Worm (Caenorhabditis elegans) whole organism, young adult: ENCODE measurements around the gene str-103.
A peak's percentile ranks its signal among the peaks of the same experiment; 100 is the strongest.

Experiments
- B0336.3 ChIP-seq: fragments of 200-800 bp; sonication (Bioruptor generic); IDR thresholded peaks from 2 replicates; pipeline ENCODE4 v1.3.6; 2022; ENCODE audit warnings: missing genetic modification characterization, missing compliant biosample characterization
- D2030.7 ChIP-seq: fragments of 200-800 bp; sonication (Bioruptor generic); IDR thresholded peaks from 2 replicates; pipeline ENCODE4 v1.3.6; 2022; ENCODE audit warnings: missing genetic modification reagents, missing genetic modification characterization, missing compliant biosample characterization
- F49E8.2 ChIP-seq: sonication (generic microtip); optimal IDR thresholded peaks from 3 replicates; lab custom pipeline; 2017; ENCODE audit warnings: missing genetic modification characterization, mild to moderate bottlenecking, missing compliant biosample characterization, antibody characterized with exemption, moderate library complexity; ENCODE audit not compliant: insufficient read depth
- F55B11.4 ChIP-seq: sonication (generic microtip); optimal IDR thresholded peaks from 2 replicates; lab custom pipeline; 2016; ENCODE audit warnings: missing compliant biosample characterization, missing genetic modification characterization, borderline replicate concordance; ENCODE audit not compliant: insufficient read depth
- K11D2.4 ChIP-seq: fragments of 200-800 bp; sonication (Bioruptor generic); IDR thresholded peaks from 2 replicates; pipeline ENCODE4 v1.3.6; 2022; ENCODE audit warnings: missing genetic modification reagents, missing genetic modification characterization, missing compliant biosample characterization
- K12H6.12 ChIP-seq: fragments of 200-800 bp; sonication (Bioruptor generic); optimal IDR thresholded peaks from 2 replicates; lab custom pipeline; 2018; ENCODE audit warnings: mild to moderate bottlenecking, missing genetic modification characterization, missing compliant biosample characterization
- T07F8.4 ChIP-seq: sonication (generic microtip); optimal IDR thresholded peaks from 2 replicates; lab custom pipeline; 2016; ENCODE audit warnings: mild to moderate bottlenecking, missing genetic modification characterization, moderate library complexity, missing compliant biosample characterization
- Y56A3A.18 ChIP-seq: fragments of 200-800 bp; sonication (Bioruptor generic); IDR thresholded peaks from 2 replicates; pipeline ENCODE4 v1.3.6; 2022; ENCODE audit warnings: missing genetic modification reagents, missing genetic modification characterization, missing compliant biosample characterization
- Y95B8A.8 ChIP-seq: fragments of 200-800 bp; sonication (Bioruptor generic); IDR thresholded peaks from 2 replicates; pipeline ENCODE4 v1.3.6; 2022; ENCODE audit warnings: missing genetic modification reagents, missing genetic modification characterization, missing compliant biosample characterization
- ama-1 ChIP-seq, 3 experiments: fragments of 150-350 bp in 1 of 3; sonication (generic microtip) in 2 of 3; optimal IDR thresholded peaks; 2 replicates each; lab custom pipeline; 2014 to 2018; ENCODE audit warnings: missing biosample characterization in 2 of 3, missing genetic modification characterization in 2 of 3, missing genetic modification reagents in 2 of 3
- attf-3 ChIP-seq: fragments of 200-800 bp; sonication (Bioruptor generic); conservative IDR thresholded peaks from 2 replicates; pipeline ENCODE4 v1.3.6; 2022; ENCODE audit warnings: missing genetic modification reagents, missing genetic modification characterization, missing compliant biosample characterization
- attf-5 ChIP-seq: fragments of 200-800 bp; sonication (Bioruptor generic); optimal IDR thresholded peaks from 2 replicates; lab custom pipeline; 2018; ENCODE audit warnings: mild to moderate bottlenecking, missing genetic modification characterization, missing compliant biosample characterization
- cebp-1 ChIP-seq, 2 experiments: fragments of 200-800 bp in 1 of 2; sonication (Bioruptor generic) in 1 of 2; sonication (generic microtip) in 1 of 2; IDR thresholded peaks in 1 of 2; optimal IDR thresholded peaks in 1 of 2; 2 replicates each; pipeline versions ENCODE4 v1.3.6 to Lab custom; 2017 to 2022; ENCODE audit warnings: missing compliant biosample characterization in 2 of 2, missing genetic modification characterization in 2 of 2, mild to moderate bottlenecking in 1 of 2, missing genetic modification reagents in 1 of 2, moderate library complexity in 1 of 2
- ceh-40 ChIP-seq: fragments of 200-800 bp; sonication (Bioruptor generic); IDR thresholded peaks from 2 replicates; pipeline ENCODE4 v1.3.6; 2022; ENCODE audit warnings: missing genetic modification characterization, missing compliant biosample characterization
- ceh-58 ChIP-seq: fragments of 200-800 bp; sonication (Bioruptor generic); IDR thresholded peaks from 2 replicates; pipeline ENCODE4 v1.3.6; 2022; ENCODE audit warnings: missing genetic modification characterization, missing compliant biosample characterization
- die-1 ChIP-seq: sonication (generic microtip); optimal IDR thresholded peaks from 2 replicates; lab custom pipeline; 2016; ENCODE audit warnings: missing genotype, mild to moderate bottlenecking, missing genetic modification characterization, missing compliant biosample characterization
- dox-1 ChIP-seq: fragments of 200-800 bp; sonication (Bioruptor generic); IDR thresholded peaks from 2 replicates; pipeline ENCODE4 v1.3.6; 2022; ENCODE audit warnings: missing genetic modification reagents, missing genetic modification characterization, missing compliant biosample characterization
- ekl-4 ChIP-seq: fragments of 200-800 bp; sonication (Bioruptor generic); IDR thresholded peaks from 2 replicates; pipeline ENCODE4 v1.3.6; 2022; ENCODE audit warnings: missing genetic modification reagents, missing genetic modification characterization, missing compliant biosample characterization
- hsf-1 ChIP-seq: fragments of 200-800 bp; sonication (Bioruptor generic); IDR thresholded peaks from 2 replicates; pipeline ENCODE4 v1.3.6; 2022; ENCODE audit warnings: missing genetic modification reagents, missing genetic modification characterization, missing compliant biosample characterization
- lin-26 ChIP-seq: fragments of 200-800 bp; sonication (Bioruptor generic); IDR thresholded peaks from 2 replicates; pipeline ENCODE4 v1.3.6; 2022; ENCODE audit warnings: missing genetic modification reagents, missing genetic modification characterization, missing compliant biosample characterization
- lin-54 ChIP-seq: fragments of 200-800 bp; sonication (Bioruptor generic); optimal IDR thresholded peaks from 2 replicates; lab custom pipeline; 2018; ENCODE audit warnings: mild to moderate bottlenecking, missing genetic modification characterization, missing compliant biosample characterization
- madf-10 ChIP-seq: sonication (generic microtip); optimal IDR thresholded peaks from 2 replicates; lab custom pipeline; 2016; ENCODE audit warnings: mild to moderate bottlenecking, missing genetic modification characterization, missing compliant biosample characterization
- mxl-1 ChIP-seq: sonication (generic microtip); optimal IDR thresholded peaks from 2 replicates; lab custom pipeline; 2016; ENCODE audit warnings: missing genetic modification characterization, missing compliant biosample characterization
- nfya-1 ChIP-seq: sonication (generic microtip); optimal IDR thresholded peaks from 2 replicates; lab custom pipeline; 2017; ENCODE audit warnings: antibody characterized with exemption, missing compliant biosample characterization, missing genetic modification characterization, borderline replicate concordance; ENCODE audit not compliant: insufficient read depth
- nhr-27 ChIP-seq: fragments of 200-800 bp; sonication (Bioruptor generic); optimal IDR thresholded peaks from 2 replicates; lab custom pipeline; 2018; ENCODE audit warnings: mild to moderate bottlenecking, missing genetic modification characterization, moderate library complexity, missing compliant biosample characterization
- pbrm-1 ChIP-seq: fragments of 200-800 bp; sonication (Bioruptor generic); IDR thresholded peaks from 2 replicates; pipeline ENCODE4 v1.3.6; 2022; ENCODE audit warnings: missing genetic modification reagents, missing genetic modification characterization, missing compliant biosample characterization
- rcor-1 ChIP-seq: fragments of 200-800 bp; sonication (Bioruptor generic); IDR thresholded peaks from 2 replicates; pipeline ENCODE4 v1.3.6; 2022; ENCODE audit warnings: missing genetic modification reagents, missing genetic modification characterization, missing compliant biosample characterization
- rec-8 ChIP-seq, 2 experiments: sonication (generic microtip); optimal IDR thresholded peaks; 2 replicates each; lab custom pipeline; 2016; ENCODE audit warnings: mild to moderate bottlenecking in 2 of 2, missing genetic modification characterization in 2 of 2, missing genetic modification reagents in 2 of 2, missing genotype in 2 of 2, missing biosample characterization in 1 of 2, missing compliant biosample characterization in 1 of 2, moderate library complexity in 1 of 2
- rpc-1 ChIP-seq, 2 experiments: fragments of 150-350 bp in 1 of 2; sonication (generic microtip) in 1 of 2; optimal IDR thresholded peaks; 2 replicates each; lab custom pipeline; 2014 to 2018; ENCODE audit warnings: missing biosample characterization in 1 of 2, missing genetic modification characterization in 1 of 2, missing genetic modification reagents in 1 of 2, missing genotype in 1 of 2
- sea-2 ChIP-seq: fragments of 200-800 bp; sonication (Bioruptor generic); IDR thresholded peaks from 2 replicates; pipeline ENCODE4 v1.3.6; 2022; ENCODE audit warnings: missing genetic modification characterization, missing compliant biosample characterization
- snpc-1.3 ChIP-seq: sonication (generic microtip); optimal IDR thresholded peaks from 2 replicates; lab custom pipeline; 2017; ENCODE audit warnings: missing genetic modification characterization, mild to moderate bottlenecking, missing compliant biosample characterization, antibody characterized with exemption, moderate library complexity, missing genotype, missing genetic modification reagents; ENCODE audit not compliant: insufficient read depth
- sptf-2 ChIP-seq: fragments of 200-800 bp; sonication (Bioruptor generic); optimal IDR thresholded peaks from 2 replicates; lab custom pipeline; 2018; ENCODE audit warnings: mild to moderate bottlenecking, missing genetic modification characterization, missing compliant biosample characterization
- tbp1 ChIP-seq: fragments of 200-800 bp; sonication (Bioruptor generic); optimal IDR thresholded peaks from 2 replicates; lab custom pipeline; 2018; ENCODE audit warnings: mild to moderate bottlenecking, missing genetic modification characterization, missing compliant biosample characterization
- unc-130 ChIP-seq: sonication (generic microtip); optimal IDR thresholded peaks from 2 replicates; lab custom pipeline; 2016; ENCODE audit warnings: missing genetic modification reagents, missing genetic modification characterization, missing compliant biosample characterization
- unc-62 ChIP-seq: fragments of 150-350 bp; optimal IDR thresholded peaks from 2 replicates; lab custom pipeline; 2014; ENCODE audit warnings: missing biosample characterization, missing genetic modification reagents, missing genetic modification characterization
- zfh-2 ChIP-seq: fragments of 200-800 bp; sonication (Bioruptor generic); conservative IDR thresholded peaks from 2 replicates; pipeline ENCODE4 v1.3.6; 2022; ENCODE audit warnings: missing genetic modification reagents, missing genetic modification characterization, missing compliant biosample characterization
- ztf-22 ChIP-seq: fragments of 200-800 bp; sonication (Bioruptor generic); optimal IDR thresholded peaks from 2 replicates; lab custom pipeline; 2018; ENCODE audit warnings: mild to moderate bottlenecking, missing genetic modification characterization, moderate library complexity, missing compliant biosample characterization
- ztf-25 ChIP-seq: fragments of 200-800 bp; sonication (Bioruptor generic); IDR thresholded peaks from 2 replicates; pipeline ENCODE4 v1.3.6; 2022; ENCODE audit warnings: missing genetic modification reagents, missing genetic modification characterization, missing compliant biosample characterization

The str-103 gene

ce11 chrV:16160087-16160486 is 41.6 kb upstream of the str-103 start:
- TF ChIP-seq cebp-1 (GFP tag; IDR thresholded peaks at IDR 0.05; lab: Robert Waterston, UW) (peak; percentile 85), cebp-1 (tag; optimal IDR thresholded peaks at IDR 0.05; lab: Kevin White, UChicago) (peak; percentile 96), die-1 (no peak), unc-62 (GFP tag; lab: Kevin White, UChicago) (no peak)

ce11 chrV:16159594-16159993 is 41.1 kb upstream of the str-103 start, which contains the start of gene F10A3.17:
TSS of gene F10A3.17 (minus strand) at chrV:16159694.
- no peak for TF ChIP-seq rec-8 (tag; optimal IDR thresholded peaks at IDR 0.05; lab: Kevin White, UChicago)
- TF ChIP-seq mxl-1, result no peak
- TF ChIP-seq attf-5 (GFP tag; lab: Kevin White, UChicago), result no peak
- TF ChIP-seq K12H6.12 (tag; lab: Kevin White, UChicago), result no peak
- no peak for TF ChIP-seq pbrm-1
- no peak for TF ChIP-seq attf-3 (GFP tag; lab: Robert Waterston, UW)
- TF ChIP-seq K11D2.4 (GFP tag; lab: Robert Waterston, UW), result no peak
- no peak for TF ChIP-seq ama-1 (optimal IDR thresholded peaks at IDR 0.05; lab: Kevin White, UChicago)
- TF ChIP-seq ama-1 (GFP tag; optimal IDR thresholded peaks at IDR 0.05; lab: Kevin White, UChicago), result no peak
- TF ChIP-seq Y56A3A.18 (GFP tag; lab: Robert Waterston, UW), result no peak
- TF ChIP-seq D2030.7 (GFP tag; lab: Robert Waterston, UW), result no peak
- TF ChIP-seq tbp1 (GFP tag; lab: Kevin White, UChicago), result no peak
- no peak for TF ChIP-seq lin-54 (GFP tag; lab: Kevin White, UChicago)
- TF ChIP-seq nhr-27 (tag; lab: Kevin White, UChicago), result no peak
- TF ChIP-seq ceh-40 (GFP tag; lab: Robert Waterston, UW), result no peak
- TF ChIP-seq sptf-2 (GFP tag; lab: Kevin White, UChicago), result no peak
- no peak for TF ChIP-seq sea-2 (GFP tag; lab: Robert Waterston, UW)
- no peak for TF ChIP-seq madf-10
- TF ChIP-seq B0336.3, result no peak
- TF ChIP-seq rcor-1 (GFP tag; lab: Robert Waterston, UW), result no peak
- TF ChIP-seq, all 124 proteins: peak for 0

- TF ChIP-seq ztf-22 (GFP tag; lab: Kevin White, UChicago) (no peak), zfh-2 (GFP tag; lab: Robert Waterston, UW) (no peak), sea-2 (GFP tag; lab: Robert Waterston, UW) (no peak), F49E8.2 (tag; lab: Kevin White, UChicago) (no peak), F55B11.4 (tag; lab: Kevin White, UChicago) (no peak), hsf-1 (GFP tag; lab: Robert Waterston, UW) (no peak), unc-130 (GFP tag; lab: Kevin White, UChicago) (no peak), ekl-4 (no peak)
Measured at ce11 chrV:16158391-16158790, 39.9 kb upstream of the str-103 start, which contains the start of gene str-99. TSS of gene str-99 (minus strand) at chrV:16158491.

ce11 chrV:16155111-16155510 is 36.6 kb upstream of the str-103 start, which contains the start of gene str-97:
TSS of gene str-97 (minus strand) at chrV:16155211.
- TF ChIP-seq nfya-1 (no peak), snpc-1.3 (tag; lab: Kevin White, UChicago) (no peak), tbp1 (GFP tag; lab: Kevin White, UChicago) (no peak), rpc-1 (optimal IDR thresholded peaks at IDR 0.05; lab: Kevin White, UChicago) (no peak), rpc-1 (tag; optimal IDR thresholded peaks at IDR 0.05; lab: Kevin White, UChicago) (no peak), ceh-58 (GFP tag; lab: Robert Waterston, UW) (no peak), ztf-25 (GFP tag; lab: Robert Waterston, UW) (no peak), rec-8 (tag; optimal IDR thresholded peaks at IDR 0.05; lab: Kevin White, UChicago) (no peak), lin-26 (GFP tag; lab: Robert Waterston, UW) (no peak), dox-1 (GFP tag; lab: Robert Waterston, UW) (no peak), T07F8.4 (no peak), Y95B8A.8 (no peak)
